Worm (Caenorhabditis elegans) whole organism, late embryonic: ENCODE results near the gene K09E9.3.

Experiments
- ceh-9 ChIP-seq: sonication (generic microtip); optimal IDR thresholded peaks from 2 replicates; lab custom pipeline; 2016; ENCODE audit warnings: mild to moderate bottlenecking, missing genetic modification characterization, inconsistent platforms, missing compliant biosample characterization
- dve-1 ChIP-seq: sonication (generic microtip); optimal IDR thresholded peaks from 2 replicates; lab custom pipeline; 2017; ENCODE audit warnings: antibody characterized with exemption, mild to moderate bottlenecking, missing genetic modification characterization, missing compliant biosample characterization
- lin-11 ChIP-seq: fragments of 200-800 bp; sonication (Bioruptor generic); optimal IDR thresholded peaks from 2 replicates; lab custom pipeline; 2018; ENCODE audit warnings: mild to moderate bottlenecking, missing genetic modification characterization, missing compliant biosample characterization
- pag-3 ChIP-seq: sonication (generic microtip); optimal IDR thresholded peaks from 2 replicates; lab custom pipeline; 2016; ENCODE audit warnings: missing compliant biosample characterization, missing genetic modification characterization, borderline replicate concordance
- rnt-1 ChIP-seq: sonication (generic microtip); optimal IDR thresholded peaks from 2 replicates; lab custom pipeline; 2016; ENCODE audit warnings: missing genetic modification characterization, missing compliant biosample characterization

DNA sequence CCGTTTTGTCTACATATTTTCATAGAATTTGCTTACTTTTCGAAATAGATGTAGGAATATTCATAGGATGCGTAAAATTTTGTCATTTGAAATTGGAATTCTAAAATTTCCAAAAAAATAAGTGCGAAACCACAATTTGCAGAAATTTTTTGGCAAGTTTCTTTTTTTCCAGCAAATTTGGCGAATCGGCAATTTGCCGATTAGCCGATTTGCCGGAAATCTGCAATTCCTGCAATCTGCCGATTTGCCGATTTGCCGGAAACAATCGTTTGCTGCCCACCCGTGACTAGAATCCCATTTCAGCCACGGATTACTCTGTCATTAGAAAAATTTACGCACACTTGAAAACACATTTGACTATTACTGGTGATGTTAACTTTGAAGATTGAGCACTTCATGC, 9.4 kb downstream of the K09E9.3 start:
- TF ChIP-seq ceh-9 (tag; lab: Kevin White, UChicago): no peak
- no peak for TF ChIP-seq lin-11
- no peak for TF ChIP-seq dve-1 (tag; lab: Kevin White, UChicago)
- TF ChIP-seq rnt-1: no peak
- TF ChIP-seq pag-3 (tag; lab: Kevin White, UChicago): no peak
